Fruit fly (Drosophila melanogaster): ENCODE results near the gene Kap-alpha3.

Gene Kap-alpha3

dm6 chr3R:9605084-9605483 lies 27.6 kb upstream of the Kap-alpha3 start (continued):
- no peak for TF ChIP-seq ftz-f1 (GFP tag; optimal IDR thresholded peaks at IDR 0.05)
- TF ChIP-seq emc (GFP tag; optimal IDR thresholded peaks at IDR 0.05), result no peak
- TF ChIP-seq gsb-n (tag; optimal IDR thresholded peaks at IDR 0.05), result peak; percentile 62
- TF ChIP-seq bigmax (GFP tag; optimal IDR thresholded peaks at IDR 0.05), result no peak
- no peak for TF ChIP-seq CG9215 (GFP tag; IDR thresholded peaks at IDR 0.05)
- no peak for TF ChIP-seq sens-2 (GFP tag; IDR thresholded peaks at IDR 0.05)
- no peak for TF ChIP-seq ase (GFP tag; IDR thresholded peaks at IDR 0.05)
- TF ChIP-seq CG6254 (GFP tag; optimal IDR thresholded peaks at IDR 0.05), result peak; percentile 54
- TF ChIP-seq lbe (GFP tag; optimal IDR thresholded peaks at IDR 0.05), result no peak
- peak; percentile 51 for TF ChIP-seq CG8388 (GFP tag; optimal IDR thresholded peaks at IDR 0.05)
- no peak for TF ChIP-seq CG1233 (GFP tag; optimal IDR thresholded peaks at IDR 0.05)
- no peak for TF ChIP-seq HLHmδ (GFP tag; optimal IDR thresholded peaks at IDR 0.05)
- TF ChIP-seq Taf1 (GFP tag; IDR thresholded peaks at IDR 0.05), result no peak
- TF ChIP-seq CG10267 (tag; optimal IDR thresholded peaks at IDR 0.05), result peak; percentile 52
- TF ChIP-seq CG4424 (GFP tag; optimal IDR thresholded peaks at IDR 0.05), result peak; percentile 67
- TF ChIP-seq NFAT (GFP tag; IDR thresholded peaks at IDR 0.05), result no peak
- peak; percentile 74 for TF ChIP-seq CG9727 (GFP tag; optimal IDR thresholded peaks at IDR 0.05)
- TF ChIP-seq bab2 (GFP tag; optimal IDR thresholded peaks at IDR 0.05), result peak; percentile 36
- no peak for TF ChIP-seq dan (GFP tag; IDR thresholded peaks at IDR 0.05)
- no peak for TF ChIP-seq Hand (GFP tag; optimal IDR thresholded peaks at IDR 0.05)
- TF ChIP-seq Fer1 (GFP tag; optimal IDR thresholded peaks at IDR 0.05), result no peak
- TF ChIP-seq CG42726 (GFP tag; IDR thresholded peaks at IDR 0.05; ENCODE audit: partially characterized antibody), result no peak
- peak; percentile 51 for TF ChIP-seq Ssrp (tag; optimal IDR thresholded peaks at IDR 0.05)
- TF ChIP-seq NfI (GFP tag; optimal IDR thresholded peaks at IDR 0.05), result no peak
- TF ChIP-seq CG14667 (GFP tag; IDR thresholded peaks at IDR 0.05), result peak; percentile 18; the same call in 1 of the 2 replicates
- peak; percentile 3 for TF ChIP-seq CG18476 (GFP tag; optimal IDR thresholded peaks at IDR 0.05)
- TF ChIP-seq al (GFP tag; IDR thresholded peaks at IDR 0.05), result no peak
- peak; percentile 10 for TF ChIP-seq CG9609 (GFP tag; optimal IDR thresholded peaks at IDR 0.05)
- no peak for TF ChIP-seq Jarid2 (GFP tag; optimal IDR thresholded peaks at IDR 0.05)
- TF ChIP-seq Dip3 (GFP tag; optimal IDR thresholded peaks at IDR 0.05), result no peak
- TF ChIP-seq repo (GFP tag; optimal IDR thresholded peaks at IDR 0.05), result no peak
- peak; percentile 42 for TF ChIP-seq CG8359 (GFP tag; optimal IDR thresholded peaks at IDR 0.05; ENCODE audit: borderline replicate concordance)
- TF ChIP-seq pros (GFP tag; optimal IDR thresholded peaks at IDR 0.05), result peak; percentile 38
- TF ChIP-seq Sry-β (GFP tag; optimal IDR thresholded peaks at IDR 0.05), result no peak
- TF ChIP-seq CG9437 (GFP tag; optimal IDR thresholded peaks at IDR 0.05), result no peak
- peak; percentile 55 for TF ChIP-seq Spps (tag; optimal IDR thresholded peaks at IDR 0.05)
- no peak for TF ChIP-seq CG4730 (GFP tag; IDR thresholded peaks at IDR 0.05)
- TF ChIP-seq CG4820 (GFP tag; optimal IDR thresholded peaks at IDR 0.05), result peak; percentile 42
- no peak for TF ChIP-seq nau (GFP tag; optimal IDR thresholded peaks at IDR 0.05)
- TF ChIP-seq jigr1 (GFP tag; IDR thresholded peaks at IDR 0.05), result no peak
- TF ChIP-seq stc (GFP tag; IDR thresholded peaks at IDR 0.05), result no peak
- TF ChIP-seq tap (tag; optimal IDR thresholded peaks at IDR 0.05), result no peak
- TF ChIP-seq Meics (GFP tag; optimal IDR thresholded peaks at IDR 0.05), result no peak
- no peak for TF ChIP-seq B-H2 (GFP tag; optimal IDR thresholded peaks at IDR 0.05)
- TF ChIP-seq ash1 (GFP tag; optimal IDR thresholded peaks at IDR 0.05), result no peak
- no peak for TF ChIP-seq bcd (GFP tag; optimal IDR thresholded peaks at IDR 0.05)
- no peak for TF ChIP-seq Dref (GFP tag; IDR thresholded peaks at IDR 0.05)
- no peak for TF ChIP-seq scrt (GFP tag; optimal IDR thresholded peaks at IDR 0.05)
- TF ChIP-seq gsb (GFP tag; IDR thresholded peaks at IDR 0.05), result no peak
- no peak for TF ChIP-seq CG6654 (GFP tag; optimal IDR thresholded peaks at IDR 0.05)
- TF ChIP-seq CG15269 (tag; optimal IDR thresholded peaks at IDR 0.05), result no peak
- TF ChIP-seq sim (GFP tag; IDR thresholded peaks at IDR 0.05), result no peak

Data from whole organism, embryonic.